Fruit fly (Drosophila melanogaster) whole organism, adult: Measurements from ENCODE around the gene Xport-A.

ENCODE experiments used
- CG7045 ChIP-seq: fragments of 200-800 bp; sonication (Bioruptor generic); optimal IDR thresholded peaks from 2 replicates; lab custom pipeline; 2017; ENCODE audit warnings: missing biosample characterization, mild to moderate bottlenecking, missing genetic modification characterization
- Crg-1 ChIP-seq: fragments of 200-800 bp; sonication (Bioruptor generic); optimal IDR thresholded peaks from 2 replicates; lab custom pipeline; 2016; ENCODE audit warnings: missing biosample characterization, missing genetic modification characterization
- Mnt ChIP-seq: fragments of 200-800 bp; sonication (Bioruptor generic); optimal IDR thresholded peaks from 2 replicates; lab custom pipeline; 2016; ENCODE audit warnings: missing biosample characterization, mild to moderate bottlenecking, missing genetic modification characterization
- cic ChIP-seq: fragments of 200-800 bp; sonication (Bioruptor generic); optimal IDR thresholded peaks from 2 replicates; lab custom pipeline; 2017; ENCODE audit warnings: missing biosample characterization, mild to moderate bottlenecking, missing genetic modification characterization, moderate library complexity
- kay ChIP-seq: fragments of 200-800 bp; sonication (Bioruptor generic); peaks from one replicate; lab custom pipeline; 2016; ENCODE audit warnings: missing biosample characterization, missing genetic modification characterization, borderline replicate concordance
- pad ChIP-seq: fragments of 200-800 bp; sonication (Bioruptor generic); optimal IDR thresholded peaks from 3 replicates; lab custom pipeline; 2017; ENCODE audit warnings: missing biosample characterization, missing genetic modification characterization, mild to moderate bottlenecking, moderate library complexity, missing genetic modification reagents

DNA sequence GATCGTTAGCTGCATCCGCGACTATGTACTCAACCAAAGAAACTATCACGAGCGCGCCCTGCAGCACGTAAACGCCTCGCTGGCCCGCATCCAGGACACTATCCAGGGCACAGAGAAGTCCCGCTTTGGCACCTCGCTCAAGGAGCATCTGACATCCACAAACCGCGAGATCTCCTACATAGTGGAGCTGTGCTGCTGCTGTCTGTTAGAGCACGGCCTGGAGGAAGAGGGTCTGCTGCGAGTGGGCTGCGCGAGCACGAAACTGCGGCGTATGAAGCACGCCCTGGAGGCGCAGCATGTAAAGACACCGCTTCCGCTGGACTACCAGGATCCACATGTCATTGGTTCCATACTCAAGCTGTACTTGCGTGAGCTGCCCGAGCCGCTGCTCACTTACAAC, 4.2 kb downstream of the Xport-A start:
- TF ChIP-seq kay (GFP tag; lab: Kevin White, UChicago), result no peak
- TF ChIP-seq Mnt (GFP tag; lab: Kevin White, UChicago), result no peak
- TF ChIP-seq Crg-1 (GFP tag; lab: Kevin White, UChicago), result no peak
- TF ChIP-seq pad (GFP tag; lab: Kevin White, UChicago), result no peak
- no peak for TF ChIP-seq CG7045 (GFP tag; lab: Kevin White, UChicago)
- no peak for TF ChIP-seq cic (GFP tag; lab: Kevin White, UChicago)
